Fruit fly (Drosophila melanogaster) whole organism, embryonic: ENCODE data around the gene LPCAT.

Source experiments
- Ada2b ChIP-seq: fragments of 200-800 bp; sonication (Bioruptor generic); IDR thresholded peaks from 2 replicates; pipeline ENCODE4 v1.3.6; 2022; ENCODE audit warnings: missing biosample characterization, missing genetic modification characterization
- Adf1 ChIP-seq: fragments of 200-800 bp; sonication (Bioruptor generic); IDR thresholded peaks from 2 replicates; pipeline ENCODE4 v1.3.6; 2022; ENCODE audit warnings: missing biosample characterization, missing genetic modification characterization
- Antp ChIP-seq: fragments of 200-800 bp; sonication (Bioruptor generic); optimal IDR thresholded peaks from 3 replicates; lab custom pipeline; 2016; ENCODE audit warnings: missing biosample characterization, missing genetic modification characterization
- B-H1 ChIP-seq: fragments of 200-800 bp; sonication (Bioruptor generic); IDR thresholded peaks from 3 replicates; pipeline ENCODE4 v1.3.6; 2022; ENCODE audit warnings: missing biosample characterization, missing genetic modification characterization
- B-H2 ChIP-seq: fragments of 200-800 bp; sonication (Bioruptor generic); optimal IDR thresholded peaks from 2 replicates; lab custom pipeline; 2018; ENCODE audit warnings: missing biosample characterization, mild to moderate bottlenecking, missing genetic modification characterization
- Bdp1 ChIP-seq: fragments of 200-800 bp; sonication (Bioruptor generic); optimal IDR thresholded peaks from 3 replicates; lab custom pipeline; 2016; ENCODE audit warnings: missing biosample characterization, missing genetic modification characterization
- CG10147 ChIP-seq: fragments of 200-800 bp; sonication (Bioruptor generic); optimal IDR thresholded peaks from 2 replicates; lab custom pipeline; 2019; ENCODE audit warnings: missing biosample characterization, mild to moderate bottlenecking, missing genetic modification characterization, moderate library complexity
- CG10321 ChIP-seq: fragments of 200-800 bp; sonication (Bioruptor generic); IDR thresholded peaks from 2 replicates; pipeline ENCODE4 v1.3.6; 2022; ENCODE audit warnings: missing biosample characterization, missing genetic modification characterization
- CG11695 ChIP-seq: fragments of 200-800 bp; sonication (Bioruptor generic); IDR thresholded peaks from 3 replicates; pipeline ENCODE4 v1.3.6; 2022; ENCODE audit warnings: missing biosample characterization, missing genetic modification characterization
- CG11723 ChIP-seq: fragments of 200-800 bp; sonication (Bioruptor generic); optimal IDR thresholded peaks from 2 replicates; lab custom pipeline; 2017; ENCODE audit warnings: missing biosample characterization, mild to moderate bottlenecking, missing genetic modification characterization
- CG12236 ChIP-seq: fragments of 200-800 bp; sonication (Bioruptor generic); optimal IDR thresholded peaks from 2 replicates; lab custom pipeline; 2016; ENCODE audit warnings: missing biosample characterization, missing genetic modification characterization
- CG13424 ChIP-seq: fragments of 200-800 bp; sonication (Bioruptor generic); optimal IDR thresholded peaks from 2 replicates; lab custom pipeline; 2019; ENCODE audit warnings: missing biosample characterization, mild to moderate bottlenecking, missing genetic modification characterization, moderate library complexity
- CG14050 ChIP-seq: fragments of 200-800 bp; sonication (Bioruptor generic); IDR thresholded peaks from 3 replicates; pipeline ENCODE4 v1.3.6; 2022; ENCODE audit warnings: missing biosample characterization, missing genetic modification characterization
- CG1647 ChIP-seq: fragments of 200-800 bp; sonication (Bioruptor generic); optimal IDR thresholded peaks from 3 replicates; lab custom pipeline; 2016; ENCODE audit warnings: missing biosample characterization, missing genetic modification characterization
- CG18476 ChIP-seq: fragments of 200-800 bp; sonication (Bioruptor generic); optimal IDR thresholded peaks from 2 replicates; lab custom pipeline; 2016; ENCODE audit warnings: missing biosample characterization, mild to moderate bottlenecking, missing genetic modification characterization
- CG30020 ChIP-seq: fragments of 200-800 bp; optimal IDR thresholded peaks from 2 replicates; lab custom pipeline; 2019; ENCODE audit warnings: missing biosample characterization, mild to moderate bottlenecking, missing genetic modification characterization, moderate library complexity
- CG31441 ChIP-seq: fragments of 200-800 bp; sonication (Bioruptor generic); IDR thresholded peaks from 2 replicates; pipeline ENCODE4 v1.3.6; 2022; ENCODE audit warnings: missing biosample characterization, missing genetic modification characterization
- CG3163 ChIP-seq: fragments of 200-800 bp; sonication (Bioruptor generic); optimal IDR thresholded peaks from 3 replicates; lab custom pipeline; 2016; ENCODE audit warnings: missing biosample characterization, missing genetic modification characterization
- CG4282 ChIP-seq: fragments of 200-800 bp; sonication (Bioruptor generic); optimal IDR thresholded peaks from 2 replicates; lab custom pipeline; 2016; ENCODE audit warnings: missing biosample characterization, missing genetic modification characterization
- CG43689 ChIP-seq: fragments of 200-800 bp; sonication (Bioruptor generic); IDR thresholded peaks from 2 replicates; pipeline ENCODE4 v1.3.6; 2022; ENCODE audit warnings: missing biosample characterization, missing genetic modification characterization
- CG6272 ChIP-seq: fragments of 200-800 bp; sonication (Bioruptor generic); IDR thresholded peaks from 2 replicates; pipeline ENCODE4 v1.3.6; 2022; ENCODE audit warnings: missing biosample characterization, missing genetic modification characterization
- Drgx ChIP-seq: fragments of 200-800 bp; sonication (Bioruptor generic); IDR thresholded peaks from 2 replicates; pipeline ENCODE4 v1.3.6; 2022; ENCODE audit warnings: missing biosample characterization, missing genetic modification characterization
- Gug ChIP-seq: fragments of 200-800 bp; sonication (Bioruptor generic); IDR thresholded peaks from 4 replicates; pipeline ENCODE4 v1.3.6; 2022; ENCODE audit warnings: missing biosample characterization, missing genetic modification characterization
- Hr39 ChIP-seq: fragments of >200 bp; optimal IDR thresholded peaks from 2 replicates; lab custom pipeline; 2017
- Mes4 ChIP-seq: fragments of 200-800 bp; sonication (Bioruptor generic); optimal IDR thresholded peaks from 2 replicates; lab custom pipeline; 2016; ENCODE audit warnings: missing biosample characterization, missing genetic modification characterization
- Spps ChIP-seq: fragments of 200-800 bp; sonication (Bioruptor generic); optimal IDR thresholded peaks from 2 replicates; lab custom pipeline; 2018; ENCODE audit warnings: missing biosample characterization, mild to moderate bottlenecking, missing genetic modification characterization
- Trl ChIP-seq, 3 experiments: fragments of >200 bp in 2 of 3; fragments of 200-800 bp in 1 of 3; sonication (Bioruptor generic) in 1 of 3; optimal IDR thresholded peaks; 2 replicates in 1 of 3; 3 replicates in 2 of 3; lab custom pipeline; 2016 to 2017; ENCODE audit warnings: missing biosample characterization in 1 of 3, missing genetic modification characterization in 1 of 3
- cas ChIP-seq: fragments of 200-800 bp; sonication (Bioruptor generic); IDR thresholded peaks from 2 replicates; pipeline ENCODE4 v1.3.6; 2022; ENCODE audit warnings: missing biosample characterization, missing genetic modification characterization
- corto ChIP-seq: fragments of 200-800 bp; sonication (Bioruptor generic); optimal IDR thresholded peaks from 2 replicates; lab custom pipeline; 2016; ENCODE audit warnings: missing biosample characterization, mild to moderate bottlenecking, missing genetic modification characterization, moderate library complexity
- cwo ChIP-seq: fragments of 200-800 bp; sonication (Bioruptor generic); optimal IDR thresholded peaks from 3 replicates; lab custom pipeline; 2017; ENCODE audit warnings: missing biosample characterization, missing genetic modification characterization, mild to moderate bottlenecking, moderate library complexity, missing genetic modification reagents
- en ChIP-seq: fragments of 200-800 bp; sonication (Bioruptor generic); optimal IDR thresholded peaks from 2 replicates; lab custom pipeline; 2016; ENCODE audit warnings: missing biosample characterization, missing genetic modification characterization
- fu2 ChIP-seq: fragments of 200-800 bp; sonication (Bioruptor generic); optimal IDR thresholded peaks from 2 replicates; lab custom pipeline; 2016; ENCODE audit warnings: missing biosample characterization, missing genetic modification characterization
- gce ChIP-seq: fragments of 200-800 bp; sonication (Bioruptor generic); IDR thresholded peaks from 3 replicates; pipeline ENCODE4 v1.3.6; 2022; ENCODE audit warnings: missing biosample characterization, missing genetic modification characterization
- hb ChIP-seq: fragments of 200-800 bp; sonication (Bioruptor generic); IDR thresholded peaks from 3 replicates; pipeline ENCODE4 v1.3.6; 2022; ENCODE audit warnings: missing biosample characterization, missing genetic modification characterization; ENCODE audit not compliant: partially characterized antibody
- hbn ChIP-seq: fragments of 200-800 bp; sonication (Bioruptor generic); IDR thresholded peaks from 2 replicates; pipeline ENCODE4 v1.3.6; 2022; ENCODE audit warnings: missing biosample characterization, missing genetic modification characterization; ENCODE audit not compliant: partially characterized antibody
- knrl ChIP-seq: fragments of 200-800 bp; sonication (Bioruptor generic); IDR thresholded peaks from 3 replicates; pipeline ENCODE4 v1.3.6; 2022; ENCODE audit warnings: missing biosample characterization, missing genetic modification characterization; ENCODE audit not compliant: partially characterized antibody
- mam ChIP-seq: fragments of 200-800 bp; sonication (Bioruptor generic); optimal IDR thresholded peaks from 3 replicates; lab custom pipeline; 2016; ENCODE audit warnings: missing biosample characterization, missing genetic modification characterization
- oc ChIP-seq: fragments of 200-800 bp; sonication (Bioruptor generic); optimal IDR thresholded peaks from 2 replicates; lab custom pipeline; 2018; ENCODE audit warnings: missing biosample characterization, mild to moderate bottlenecking, missing genetic modification characterization, moderate library complexity
- peb ChIP-seq: fragments of 200-800 bp; sonication (Bioruptor generic); IDR thresholded peaks from 2 replicates; pipeline ENCODE4 v1.3.6; 2022; ENCODE audit warnings: missing biosample characterization, missing genetic modification characterization
- prd ChIP-seq, 3 experiments: fragments of >200 bp in 2 of 3; fragments of 200-800 bp in 1 of 3; sonication (Bioruptor generic) in 1 of 3; optimal IDR thresholded peaks in 2 of 3; IDR thresholded peaks in 1 of 3; 2 replicates in 2 of 3; 3 replicates in 1 of 3; pipeline versions ENCODE4 v1.3.6 to Lab custom; 2017 to 2022; ENCODE audit warnings: missing biosample characterization in 1 of 3, missing genetic modification characterization in 1 of 3
- pros ChIP-seq: fragments of 200-800 bp; sonication (Bioruptor generic); optimal IDR thresholded peaks from 3 replicates; lab custom pipeline; 2019; ENCODE audit warnings: missing biosample characterization, mild to moderate bottlenecking, missing genetic modification characterization, moderate library complexity
- ro ChIP-seq: fragments of 200-800 bp; sonication (Bioruptor generic); IDR thresholded peaks from 2 replicates; pipeline ENCODE4 v1.3.6; 2022; ENCODE audit warnings: missing biosample characterization, missing genetic modification characterization
- sc ChIP-seq, 3 experiments: fragments of >200 bp in 2 of 3; fragments of 200-800 bp in 1 of 3; sonication (Bioruptor generic) in 1 of 3; optimal IDR thresholded peaks; 2 replicates in 2 of 3; 3 replicates in 1 of 3; lab custom pipeline; 2017; ENCODE audit warnings: mild to moderate bottlenecking in 1 of 3, missing biosample characterization in 1 of 3, missing genetic modification characterization in 1 of 3, missing genetic modification reagents in 1 of 3
- schlank ChIP-seq: fragments of 200-800 bp; sonication (Bioruptor generic); optimal IDR thresholded peaks from 2 replicates; lab custom pipeline; 2018; ENCODE audit warnings: missing biosample characterization, mild to moderate bottlenecking, missing genetic modification characterization
- sens-2 ChIP-seq: fragments of 200-800 bp; sonication (Bioruptor generic); IDR thresholded peaks from 2 replicates; pipeline ENCODE4 v1.3.6; 2022; ENCODE audit warnings: missing biosample characterization, missing genetic modification characterization
- sisA ChIP-seq: fragments of 200-800 bp; sonication (Bioruptor generic); IDR thresholded peaks from 2 replicates; pipeline ENCODE4 v1.3.6; 2022; ENCODE audit warnings: missing biosample characterization, missing genetic modification characterization
- stc ChIP-seq: fragments of 200-800 bp; sonication (Bioruptor generic); IDR thresholded peaks from 2 replicates; pipeline ENCODE4 v1.3.6; 2022; ENCODE audit warnings: missing biosample characterization, missing genetic modification characterization
- sug ChIP-seq: fragments of 200-800 bp; optimal IDR thresholded peaks from 2 replicates; lab custom pipeline; 2019; ENCODE audit warnings: missing biosample characterization, mild to moderate bottlenecking, missing genetic modification characterization, moderate library complexity
- tup ChIP-seq: fragments of 200-800 bp; sonication (Bioruptor generic); optimal IDR thresholded peaks from 2 replicates; lab custom pipeline; 2016; ENCODE audit warnings: missing biosample characterization, mild to moderate bottlenecking, missing genetic modification characterization, moderate library complexity

The LPCAT gene

DNA sequence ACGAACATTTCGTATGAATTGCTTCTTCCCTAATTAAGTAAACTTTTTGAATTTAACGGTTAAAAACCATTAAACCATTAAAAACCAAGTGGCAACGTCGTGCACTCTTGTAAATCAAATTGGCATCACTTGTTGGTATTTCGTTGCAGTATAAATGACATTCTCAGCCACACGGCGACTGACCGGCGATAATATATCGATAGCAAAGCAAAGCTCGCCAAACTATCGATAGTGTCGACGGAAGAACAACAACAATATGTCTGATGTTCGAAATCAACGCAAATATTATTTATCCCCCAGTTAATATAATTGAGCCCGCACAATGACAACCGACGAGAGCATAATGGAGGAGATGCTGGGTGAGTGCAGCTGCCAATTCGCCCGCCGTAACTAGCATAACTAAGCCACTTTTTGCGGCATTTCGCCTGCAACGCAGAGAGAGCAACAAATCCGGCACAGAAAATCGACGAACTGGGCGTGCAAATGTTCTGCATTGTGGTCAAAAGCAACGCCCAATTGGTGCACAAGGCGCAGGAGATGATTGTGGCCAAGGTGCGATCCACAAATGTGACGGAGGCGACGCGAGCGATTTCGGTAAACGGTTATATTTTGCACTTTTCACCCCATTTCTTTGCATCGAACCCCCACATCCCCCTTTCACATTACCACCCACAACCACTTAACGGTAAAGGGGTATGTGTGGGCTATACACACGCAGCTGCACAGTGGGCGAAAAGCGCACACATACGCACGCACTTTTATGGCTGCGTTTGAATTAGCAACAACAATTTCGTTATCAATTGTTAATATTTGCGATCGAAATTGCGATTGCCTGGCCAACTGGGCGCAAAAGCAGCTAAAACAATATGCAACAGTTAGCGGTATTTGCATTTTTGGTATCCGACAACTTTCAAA, 21.3 kb upstream of the LPCAT start, which contains the start of gene Gga:
TSS of gene Gga (plus strand) at position 213 of the 915 bp plus-strand sequence.
- TF ChIP-seq CG30020 (tag; lab: Kevin White, UChicago) (no peak), fu2 (GFP tag; lab: Kevin White, UChicago) (no peak), sisA (GFP tag; lab: Robert Waterston, UW) (no peak), corto (GFP tag; lab: Kevin White, UChicago) (no peak), mam (GFP tag; lab: Kevin White, UChicago) (no peak), prd (optimal IDR thresholded peaks at IDR 0.05; lab: Kevin White, UChicago) (no peak), prd (GFP tag; IDR thresholded peaks at IDR 0.05; lab: Robert Waterston, UW) (no peak), hb (GFP tag; lab: Robert Waterston, UW) (peak; percentile 81), gce (GFP tag; lab: Robert Waterston, UW) (no peak), Spps (no peak), Mes4 (no peak), cwo (no peak), cas (no peak), CG11695 (GFP tag; lab: Robert Waterston, UW) (no peak), pros (GFP tag; lab: Kevin White, UChicago) (no peak), CG10147 (GFP tag; lab: Kevin White, UChicago) (no peak), CG31441 (GFP tag; lab: Robert Waterston, UW) (no peak), CG3163 (no peak), sc (optimal IDR thresholded peaks at IDR 0.05; lab: Kevin White, UChicago) (no peak), sc (GFP tag; optimal IDR thresholded peaks at IDR 0.05; lab: Kevin White, UChicago) (no peak), B-H1 (GFP tag; lab: Robert Waterston, UW) (no peak), sug (tag; lab: Kevin White, UChicago) (peak; percentile 38), schlank (tag; lab: Kevin White, UChicago) (no peak), CG43689 (no peak), hbn (peak; percentile 87), CG14050 (GFP tag; lab: Robert Waterston, UW) (no peak), Adf1 (GFP tag; lab: Robert Waterston, UW) (no peak), B-H2 (GFP tag; lab: Kevin White, UChicago) (peak; percentile 66), Hr39 (lab: Kevin White, UChicago) (no peak), CG18476 (GFP tag; lab: Kevin White, UChicago) (no peak), sens-2 (GFP tag; lab: Robert Waterston, UW) (no peak), knrl (GFP tag; lab: Robert Waterston, UW) (peak; percentile 84), Trl (optimal IDR thresholded peaks at IDR 0.05; lab: Kevin White, UChicago) (no peak), Trl (GFP tag; optimal IDR thresholded peaks at IDR 0.05; lab: Kevin White, UChicago) (no peak), CG4282 (GFP tag; lab: Kevin White, UChicago) (no peak), Antp (GFP tag; lab: Kevin White, UChicago) (no peak), peb (no peak), CG1647 (GFP tag; lab: Kevin White, UChicago) (no peak), Ada2b (GFP tag; lab: Robert Waterston, UW) (no peak), CG13424 (tag; lab: Kevin White, UChicago) (no peak), ro (GFP tag; lab: Robert Waterston, UW) (no peak), CG6272 (GFP tag; lab: Robert Waterston, UW) (no peak), CG12236 (no peak), Drgx (no peak), oc (no peak), Gug (GFP tag; lab: Robert Waterston, UW) (no peak), CG11723 (GFP tag; lab: Kevin White, UChicago) (no peak), en (no peak), tup (GFP tag; lab: Kevin White, UChicago) (no peak), Bdp1 (GFP tag; lab: Kevin White, UChicago) (no peak), CG10321 (GFP tag; lab: Robert Waterston, UW) (no peak), stc (no peak)
